Worm (Caenorhabditis elegans) whole organism, L4 larva: ENCODE data around the gene str-153.

Source experiments
- F10B5.3 ChIP-seq: sonication (generic microtip); optimal IDR thresholded peaks from 2 replicates; lab custom pipeline; 2016; ENCODE audit warnings: mild to moderate bottlenecking, missing genetic modification characterization, missing compliant biosample characterization
- F26F4.8 ChIP-seq: fragments of 200-800 bp; sonication (Bioruptor generic); conservative IDR thresholded peaks from 2 replicates; pipeline ENCODE4 v1.3.6; 2022; ENCODE audit warnings: missing genetic modification characterization, missing compliant biosample characterization
- R02D3.7 ChIP-seq: fragments of 150-350 bp; sonication (generic microtip); optimal IDR thresholded peaks from 3 replicates; lab custom pipeline; 2014; ENCODE audit warnings: missing biosample characterization, missing genetic modification characterization
- Y48G9A.11 ChIP-seq: fragments of 200-800 bp; sonication (Bioruptor generic); IDR thresholded peaks from 2 replicates; pipeline ENCODE4 v1.3.6; 2022; ENCODE audit warnings: missing genetic modification reagents, missing genetic modification characterization, missing compliant biosample characterization
- ceh-20 ChIP-seq: fragments of 200-800 bp; sonication (Bioruptor generic); IDR thresholded peaks from 2 replicates; pipeline ENCODE4 v1.3.6; 2022; ENCODE audit warnings: missing genetic modification reagents, missing genetic modification characterization, missing compliant biosample characterization
- ceh-32 ChIP-seq: sonication (generic microtip); optimal IDR thresholded peaks from 2 replicates; lab custom pipeline; 2016; ENCODE audit warnings: mild to moderate bottlenecking, missing genetic modification characterization, missing compliant biosample characterization; ENCODE audit not compliant: poor library complexity
- ceh-44 ChIP-seq: fragments of 200-800 bp; sonication (Bioruptor generic); IDR thresholded peaks from 2 replicates; pipeline ENCODE4 v1.3.6; 2022; ENCODE audit warnings: missing genetic modification reagents, missing genetic modification characterization, missing compliant biosample characterization
- daf-12 ChIP-seq: fragments of 150-350 bp; optimal IDR thresholded peaks from 2 replicates; lab custom pipeline; 2014; ENCODE audit warnings: missing biosample characterization, missing genetic modification reagents, missing genetic modification characterization
- duxl-1 ChIP-seq: sonication (generic microtip); optimal IDR thresholded peaks from 2 replicates; lab custom pipeline; 2016; ENCODE audit warnings: mild to moderate bottlenecking, missing genetic modification characterization, moderate library complexity, missing compliant biosample characterization; ENCODE audit not compliant: poor library complexity
- egl-43 ChIP-seq: fragments of 200-800 bp; sonication (Bioruptor generic); IDR thresholded peaks from 2 replicates; pipeline ENCODE4 v1.3.6; 2022; ENCODE audit warnings: missing genetic modification reagents, missing genetic modification characterization, missing compliant biosample characterization
- fkh-10 ChIP-seq: fragments of 150-350 bp; optimal IDR thresholded peaks from 2 replicates; lab custom pipeline; 2014; ENCODE audit warnings: missing biosample characterization, missing genetic modification reagents, missing genetic modification characterization
- lin-13 ChIP-seq: fragments of 150-350 bp; optimal IDR thresholded peaks from 2 replicates; lab custom pipeline; 2014; ENCODE audit warnings: missing biosample characterization, missing genetic modification reagents, missing genetic modification characterization
- lin-15B ChIP-seq: fragments of 150-350 bp; sonication (generic microtip); optimal IDR thresholded peaks from 3 replicates; lab custom pipeline; 2014; ENCODE audit warnings: missing biosample characterization, missing genetic modification characterization
- lin-38 ChIP-seq: fragments of 200-800 bp; sonication (Bioruptor generic); IDR thresholded peaks from 2 replicates; pipeline ENCODE4 v1.3.6; 2022; ENCODE audit warnings: missing genetic modification reagents, missing genetic modification characterization, missing compliant biosample characterization
- mdl-1 ChIP-seq, 2 experiments: fragments of 150-350 bp in 1 of 2; sonication (generic microtip) in 1 of 2; optimal IDR thresholded peaks; 2 replicates each; lab custom pipeline; 2014 to 2017; ENCODE audit warnings: missing biosample characterization in 2 of 2, missing genetic modification characterization in 2 of 2
- mxl-3 ChIP-seq: fragments of 200-800 bp; sonication (Bioruptor generic); optimal IDR thresholded peaks from 2 replicates; lab custom pipeline; 2018; ENCODE audit warnings: mild to moderate bottlenecking, missing genetic modification characterization, missing compliant biosample characterization
- nhr-111 ChIP-seq: fragments of 200-800 bp; sonication (Bioruptor generic); optimal IDR thresholded peaks from 2 replicates; lab custom pipeline; 2018; ENCODE audit warnings: mild to moderate bottlenecking, missing genetic modification characterization, missing compliant biosample characterization
- nhr-48 ChIP-seq: sonication (generic microtip); optimal IDR thresholded peaks from 2 replicates; lab custom pipeline; 2016; ENCODE audit warnings: mild to moderate bottlenecking, missing genetic modification characterization, missing compliant biosample characterization
- pha-4 ChIP-seq, 2 experiments: fragments of 150-350 bp in 1 of 2; fragments of 200-800 bp in 1 of 2; sonication (Bioruptor generic) in 1 of 2; IDR thresholded peaks in 1 of 2; optimal IDR thresholded peaks in 1 of 2; 2 replicates each; pipeline versions ENCODE4 v1.3.6 to Lab custom; 2014 to 2022; ENCODE audit warnings: missing genetic modification characterization in 2 of 2, missing genetic modification reagents in 2 of 2, missing biosample characterization in 1 of 2, missing compliant biosample characterization in 1 of 2
- sdz-12 ChIP-seq: fragments of 200-800 bp; sonication (Bioruptor generic); optimal IDR thresholded peaks from 2 replicates; lab custom pipeline; 2018; ENCODE audit warnings: mild to moderate bottlenecking, missing genetic modification characterization, missing compliant biosample characterization
- set-16 ChIP-seq: fragments of 200-800 bp; sonication (Bioruptor generic); IDR thresholded peaks from 2 replicates; pipeline ENCODE4 v1.3.6; 2022; ENCODE audit warnings: missing genetic modification reagents, missing genetic modification characterization, missing compliant biosample characterization
- spr-1 ChIP-seq: sonication (generic microtip); optimal IDR thresholded peaks from 2 replicates; lab custom pipeline; 2016; ENCODE audit warnings: mild to moderate bottlenecking, missing genetic modification characterization, missing compliant biosample characterization
- unc-39 ChIP-seq: sonication (generic microtip); optimal IDR thresholded peaks from 2 replicates; lab custom pipeline; 2017; ENCODE audit warnings: missing biosample characterization, missing genetic modification characterization
- unc-62 ChIP-seq, 3 experiments: fragments of 150-350 bp in 1 of 3; sonication (generic microtip); optimal IDR thresholded peaks in 2 of 3; peaks in 1 of 3; 1 replicate in 1 of 3; 2 replicates in 2 of 3; lab custom pipeline; 2014 to 2017; ENCODE audit warnings: missing biosample characterization in 3 of 3, missing genetic modification characterization in 3 of 3, missing genetic modification reagents in 3 of 3, missing genotype in 1 of 3
- zfp-3 ChIP-seq: fragments of 200-800 bp; sonication (Bioruptor generic); conservative IDR thresholded peaks from 2 replicates; pipeline ENCODE4 v1.3.6; 2022; ENCODE audit warnings: missing genetic modification reagents, missing genetic modification characterization, missing compliant biosample characterization
- zip-11 ChIP-seq: fragments of 200-800 bp; sonication (Bioruptor generic); IDR thresholded peaks from 2 replicates; pipeline ENCODE4 v1.3.6; 2022; ENCODE audit warnings: missing genetic modification characterization, missing compliant biosample characterization

The str-153 gene

ce11 chrIV:4981027-4981426 lies 46.8 kb downstream of the str-153 start, which contains the start of gene srz-24:
TSS of gene srz-24 (minus strand) at chrIV:4981127.
- TF ChIP-seq zip-11 (GFP tag; lab: Robert Waterston, UW), result no peak

DNA sequence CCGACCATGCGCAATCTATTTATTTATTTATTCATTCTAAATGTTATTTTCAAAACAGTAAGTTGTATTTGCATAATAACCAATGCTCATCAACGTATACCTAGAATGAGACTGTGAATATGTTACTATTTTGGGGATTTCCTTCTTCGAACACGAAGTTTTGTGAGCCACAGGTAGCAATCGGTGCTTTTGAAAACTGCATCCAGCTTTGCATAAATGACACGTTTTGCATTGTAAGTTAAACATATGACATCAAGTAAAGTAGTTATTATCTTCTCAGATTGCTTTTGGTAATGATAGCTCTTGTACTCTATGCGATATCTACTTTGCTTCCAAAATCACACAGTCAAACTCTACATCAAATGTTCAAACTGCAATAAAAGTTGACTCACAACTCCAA lies 48.3 kb downstream of the str-153 start, which contains the start of gene E03H12.4:
Gene E03H12.4 (plus strand): TSS at position 120 of the 400 bp plus-strand sequence.
- no peak for TF ChIP-seq unc-39
- peak in 1 of 2 experiments; percentile 96 for TF ChIP-seq unc-62 (GFP tag; optimal IDR thresholded peaks at IDR 0.05 in 1 of 2; lab: Kevin White, UChicago)
- TF ChIP-seq unc-62 (tag; optimal IDR thresholded peaks at IDR 0.05; lab: Kevin White, UChicago), result no peak
- TF ChIP-seq, all 104 proteins: peak for 1

DNA sequence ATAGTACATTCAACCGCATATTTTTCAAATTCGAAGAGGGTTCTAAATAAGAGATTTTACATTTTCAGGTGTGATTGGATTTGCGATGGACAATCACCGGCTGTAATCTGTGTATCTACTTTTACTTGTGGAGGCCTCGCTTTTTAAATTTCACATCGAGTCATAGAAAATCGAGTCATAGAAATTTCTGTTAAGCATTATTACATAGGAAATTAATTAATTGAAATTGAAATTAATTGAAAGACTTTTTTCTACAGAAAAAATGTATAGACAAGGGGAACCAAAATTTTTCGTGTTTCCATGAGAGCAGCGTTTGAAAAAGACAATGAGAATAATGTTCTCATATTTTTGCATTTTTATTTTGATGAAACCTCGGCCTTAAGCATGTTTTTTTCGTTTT lies 49.5 kb downstream of the str-153 start, which contains the start of gene clec-176:
Gene clec-176 (plus strand): TSS at position 301 of the 400 bp plus-strand sequence.
- TF ChIP-seq set-16 (no peak), ceh-32 (tag; lab: Kevin White, UChicago) (no peak), fkh-10 (no peak), lin-13 (GFP tag; lab: Kevin White, UChicago) (no peak), mxl-3 (GFP tag; lab: Kevin White, UChicago) (no peak), F26F4.8 (GFP tag; lab: Robert Waterston, UW) (no peak), lin-38 (GFP tag; lab: Robert Waterston, UW) (no peak), nhr-111 (no peak), duxl-1 (no peak), ceh-44 (no peak), F10B5.3 (tag; lab: Kevin White, UChicago) (no peak), ceh-20 (GFP tag; lab: Robert Waterston, UW) (no peak), egl-43 (GFP tag; lab: Robert Waterston, UW) (no peak)

DNA sequence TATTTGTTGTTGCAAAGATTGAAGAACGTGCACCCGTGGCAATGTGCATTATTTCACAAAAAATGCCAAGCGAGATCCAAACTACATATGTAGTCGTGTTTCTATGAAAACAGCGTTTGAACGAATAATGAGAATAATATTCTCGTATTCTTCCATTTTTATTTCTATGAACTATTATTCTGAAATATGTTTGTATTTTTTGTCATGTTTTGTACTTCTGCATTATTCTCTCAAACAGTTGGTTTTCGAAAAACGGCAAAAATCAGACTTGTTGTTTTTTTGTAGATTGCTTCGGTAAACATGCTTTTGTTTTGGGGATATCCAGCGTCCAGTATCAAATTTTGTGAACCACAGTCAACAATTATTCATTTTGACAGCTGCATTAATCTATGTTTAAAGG lies 52.0 kb downstream of the str-153 start, which contains the start of gene clec-177:
Gene clec-177 (plus strand): TSS at position 301 of the 400 bp plus-strand sequence.
- no peak for TF ChIP-seq mdl-1 (tag; optimal IDR thresholded peaks at IDR 0.05; lab: Kevin White, UChicago)
- TF ChIP-seq spr-1 (tag; lab: Kevin White, UChicago), result no peak
- no peak for TF ChIP-seq sdz-12 (GFP tag; lab: Kevin White, UChicago)
- TF ChIP-seq F26F4.8 (GFP tag; lab: Robert Waterston, UW), result no peak
- TF ChIP-seq mxl-3 (GFP tag; lab: Kevin White, UChicago), result no peak
- TF ChIP-seq zfp-3 (GFP tag; lab: Robert Waterston, UW), result no peak
- no peak for TF ChIP-seq Y48G9A.11 (GFP tag; lab: Robert Waterston, UW)
- TF ChIP-seq R02D3.7 (tag; lab: Kevin White, UChicago), result no peak
- no peak for TF ChIP-seq pha-4 (GFP tag; IDR thresholded peaks at IDR 0.05; lab: Robert Waterston, UW)
- TF ChIP-seq pha-4 (tag; optimal IDR thresholded peaks at IDR 0.05; lab: Kevin White, UChicago), result no peak
- no peak for TF ChIP-seq lin-13 (GFP tag; lab: Kevin White, UChicago)
- TF ChIP-seq nhr-48, result no peak
- no peak for TF ChIP-seq lin-15B
- no peak for TF ChIP-seq daf-12 (tag; lab: Kevin White, UChicago)
